Fruit fly (Drosophila melanogaster) whole organism, embryonic: ENCODE measurements around the gene Tmep.

ENCODE experiments used
- Atf3 ChIP-seq: fragments of 200-800 bp; sonication (Bioruptor generic); optimal IDR thresholded peaks from 3 replicates; lab custom pipeline; 2016; ENCODE audit warnings: missing biosample characterization, missing genetic modification characterization
- Atf6 ChIP-seq: fragments of 200-800 bp; sonication (Bioruptor generic); IDR thresholded peaks from 2 replicates; pipeline ENCODE4 v1.3.6; 2022; ENCODE audit warnings: missing biosample characterization, missing genetic modification characterization
- CG10654 ChIP-seq: fragments of 200-800 bp; sonication (Bioruptor generic); optimal IDR thresholded peaks from 2 replicates; lab custom pipeline; 2016; ENCODE audit warnings: missing biosample characterization, missing genetic modification characterization
- CG11456 ChIP-seq: fragments of 200-800 bp; sonication (Bioruptor generic); IDR thresholded peaks from 3 replicates; pipeline ENCODE4 v1.3.6; 2022; ENCODE audit warnings: missing biosample characterization, missing genetic modification characterization
- CG11723 ChIP-seq: fragments of 200-800 bp; sonication (Bioruptor generic); optimal IDR thresholded peaks from 2 replicates; lab custom pipeline; 2017; ENCODE audit warnings: missing biosample characterization, mild to moderate bottlenecking, missing genetic modification characterization
- CG12104 ChIP-seq: fragments of 200-800 bp; sonication (Bioruptor generic); optimal IDR thresholded peaks from 3 replicates; lab custom pipeline; 2016; ENCODE audit warnings: missing biosample characterization, missing genetic modification characterization
- CG12942 ChIP-seq: fragments of 200-800 bp; sonication (Bioruptor generic); optimal IDR thresholded peaks from 3 replicates; lab custom pipeline; 2016; ENCODE audit warnings: missing biosample characterization, missing genetic modification characterization
- CG13775 ChIP-seq: fragments of 200-800 bp; sonication (Bioruptor generic); optimal IDR thresholded peaks from 3 replicates; lab custom pipeline; 2017; ENCODE audit warnings: missing biosample characterization, mild to moderate bottlenecking, missing genetic modification characterization
- CG15011 ChIP-seq: fragments of 200-800 bp; sonication (Bioruptor generic); optimal IDR thresholded peaks from 3 replicates; lab custom pipeline; 2018; ENCODE audit warnings: missing biosample characterization, mild to moderate bottlenecking, missing genetic modification characterization
- CG17361 ChIP-seq: fragments of 200-800 bp; sonication (Bioruptor generic); IDR thresholded peaks from 3 replicates; pipeline ENCODE4 v1.3.6; 2022; ENCODE audit warnings: missing biosample characterization, missing genetic modification characterization
- CG17612 ChIP-seq: fragments of 200-800 bp; sonication (Bioruptor generic); IDR thresholded peaks from 2 replicates; pipeline ENCODE4 v1.3.6; 2022; ENCODE audit warnings: missing biosample characterization, missing genetic modification characterization
- CG1792 ChIP-seq: fragments of 200-800 bp; sonication (Bioruptor generic); optimal IDR thresholded peaks from 2 replicates; lab custom pipeline; 2016; ENCODE audit warnings: missing biosample characterization, missing genetic modification characterization
- CG1832 ChIP-seq: fragments of 200-800 bp; sonication (Bioruptor generic); optimal IDR thresholded peaks from 2 replicates; lab custom pipeline; 2017; ENCODE audit warnings: missing biosample characterization, mild to moderate bottlenecking, missing genetic modification characterization, inconsistent platforms
- CG18476 ChIP-seq: fragments of 200-800 bp; sonication (Bioruptor generic); optimal IDR thresholded peaks from 2 replicates; lab custom pipeline; 2016; ENCODE audit warnings: missing biosample characterization, mild to moderate bottlenecking, missing genetic modification characterization
- CG2889 ChIP-seq: fragments of 200-800 bp; sonication (Bioruptor generic); IDR thresholded peaks from 3 replicates; pipeline ENCODE4 v1.3.6; 2022; ENCODE audit warnings: missing biosample characterization, missing genetic modification characterization
- CG3407 ChIP-seq: fragments of 200-800 bp; sonication (Bioruptor generic); optimal IDR thresholded peaks from 2 replicates; lab custom pipeline; 2018; ENCODE audit warnings: missing biosample characterization, mild to moderate bottlenecking, missing genetic modification characterization
- CG34422 ChIP-seq: fragments of 200-800 bp; sonication (Bioruptor generic); IDR thresholded peaks from 3 replicates; pipeline ENCODE4 v1.3.6; 2022; ENCODE audit warnings: missing biosample characterization, missing genetic modification characterization
- CG6683 ChIP-seq: fragments of 200-800 bp; sonication (Bioruptor generic); optimal IDR thresholded peaks from 2 replicates; lab custom pipeline; 2017; ENCODE audit warnings: missing biosample characterization, mild to moderate bottlenecking, missing genetic modification characterization, missing genetic modification reagents
- CG8765 ChIP-seq: fragments of 200-800 bp; sonication (Bioruptor generic); IDR thresholded peaks from 2 replicates; pipeline ENCODE4 v1.3.6; 2022; ENCODE audit warnings: missing biosample characterization, missing genetic modification characterization
- CG9609 ChIP-seq: fragments of 200-800 bp; sonication (Bioruptor generic); optimal IDR thresholded peaks from 3 replicates; lab custom pipeline; 2016; ENCODE audit warnings: missing biosample characterization, missing genetic modification characterization
- CG9932 ChIP-seq: fragments of 200-800 bp; sonication (Bioruptor generic); IDR thresholded peaks from 2 replicates; pipeline ENCODE4 v1.3.6; 2022; ENCODE audit warnings: missing biosample characterization, missing genetic modification characterization
- E2f1 ChIP-seq: fragments of 200-800 bp; sonication (Bioruptor generic); IDR thresholded peaks from 2 replicates; pipeline ENCODE4 v1.3.6; 2022; ENCODE audit warnings: missing biosample characterization, missing genetic modification characterization
- ERR ChIP-seq: fragments of 200-800 bp; sonication (Bioruptor generic); optimal IDR thresholded peaks from 2 replicates; lab custom pipeline; 2016; ENCODE audit warnings: missing biosample characterization, missing genetic modification characterization
- Fer2 ChIP-seq: fragments of 200-800 bp; sonication (Bioruptor generic); optimal IDR thresholded peaks from 2 replicates; lab custom pipeline; 2018; ENCODE audit warnings: missing biosample characterization, mild to moderate bottlenecking, missing genetic modification characterization, moderate library complexity
- Fer3 ChIP-seq: fragments of 200-800 bp; sonication (Bioruptor generic); optimal IDR thresholded peaks from 2 replicates; lab custom pipeline; 2018; ENCODE audit warnings: missing biosample characterization, mild to moderate bottlenecking, missing genetic modification characterization, moderate library complexity
- HmgD ChIP-seq: fragments of 200-800 bp; sonication (Bioruptor generic); optimal IDR thresholded peaks from 3 replicates; lab custom pipeline; 2016; ENCODE audit warnings: missing biosample characterization, missing genetic modification characterization
- Hr78 ChIP-seq, 2 experiments: fragments of 200-800 bp in 1 of 2; fragments of >200 bp in 1 of 2; sonication (Bioruptor generic) in 1 of 2; optimal IDR thresholded peaks; 2 replicates each; lab custom pipeline; 2017 to 2019; ENCODE audit warnings: missing biosample characterization in 2 of 2, missing genetic modification characterization in 2 of 2, mild to moderate bottlenecking in 1 of 2, moderate library complexity in 1 of 2
- Myb ChIP-seq: fragments of 200-800 bp; sonication (Bioruptor generic); optimal IDR thresholded peaks from 2 replicates; lab custom pipeline; 2016; ENCODE audit warnings: missing biosample characterization, missing genetic modification characterization
- NFAT ChIP-seq: fragments of 200-800 bp; sonication (Bioruptor generic); IDR thresholded peaks from 2 replicates; pipeline ENCODE4 v1.3.6; 2022; ENCODE audit warnings: missing biosample characterization, missing genetic modification characterization
- Ravus ChIP-seq: fragments of 200-800 bp; sonication (Bioruptor generic); IDR thresholded peaks from 2 replicates; pipeline ENCODE4 v1.3.6; 2022; ENCODE audit warnings: missing biosample characterization, missing genetic modification characterization
- Six4 ChIP-seq: fragments of 200-800 bp; sonication (Bioruptor generic); optimal IDR thresholded peaks from 2 replicates; lab custom pipeline; 2016; ENCODE audit warnings: missing biosample characterization, missing genetic modification characterization
- Taf1 ChIP-seq: fragments of 200-800 bp; sonication (Bioruptor generic); IDR thresholded peaks from 2 replicates; pipeline ENCODE4 v1.3.6; 2022; ENCODE audit warnings: missing biosample characterization, missing genetic modification characterization
- ab ChIP-seq: fragments of 200-800 bp; sonication (Bioruptor generic); optimal IDR thresholded peaks from 2 replicates; lab custom pipeline; 2016; ENCODE audit warnings: missing biosample characterization, missing genetic modification characterization
- aop ChIP-seq: fragments of 200-800 bp; sonication (Bioruptor generic); IDR thresholded peaks from 2 replicates; pipeline ENCODE4 v1.3.6; 2022; ENCODE audit warnings: missing biosample characterization, missing genetic modification characterization
- ara ChIP-seq: fragments of 200-800 bp; sonication (Bioruptor generic); IDR thresholded peaks from 2 replicates; pipeline ENCODE4 v1.3.6; 2022; ENCODE audit warnings: missing biosample characterization, missing genetic modification characterization
- corto ChIP-seq: fragments of 200-800 bp; sonication (Bioruptor generic); optimal IDR thresholded peaks from 2 replicates; lab custom pipeline; 2016; ENCODE audit warnings: missing biosample characterization, mild to moderate bottlenecking, missing genetic modification characterization, moderate library complexity
- cwo ChIP-seq: fragments of 200-800 bp; sonication (Bioruptor generic); optimal IDR thresholded peaks from 3 replicates; lab custom pipeline; 2017; ENCODE audit warnings: missing biosample characterization, missing genetic modification characterization, mild to moderate bottlenecking, moderate library complexity, missing genetic modification reagents
- danr ChIP-seq: fragments of 200-800 bp; sonication (Bioruptor generic); IDR thresholded peaks from 2 replicates; pipeline ENCODE4 v1.3.6; 2022; ENCODE audit warnings: missing biosample characterization, missing genetic modification characterization
- dati ChIP-seq: fragments of 200-800 bp; sonication (Bioruptor generic); IDR thresholded peaks from 2 replicates; pipeline ENCODE4 v1.3.6; 2022; ENCODE audit warnings: missing biosample characterization, missing genetic modification characterization
- dpn ChIP-seq, 2 experiments: fragments of 200-800 bp; sonication (Bioruptor generic); optimal IDR thresholded peaks; 3 replicates each; lab custom pipeline; 2016; ENCODE audit warnings: missing biosample characterization in 2 of 2, missing genetic modification characterization in 2 of 2
- ewg ChIP-seq: fragments of 200-800 bp; sonication (Bioruptor generic); optimal IDR thresholded peaks from 3 replicates; lab custom pipeline; 2017; ENCODE audit warnings: mild to moderate bottlenecking, missing biosample characterization, missing genetic modification reagents, missing genetic modification characterization
- exex ChIP-seq: fragments of 200-800 bp; sonication (Bioruptor generic); optimal IDR thresholded peaks from 4 replicates; lab custom pipeline; 2018; ENCODE audit warnings: missing biosample characterization, mild to moderate bottlenecking, missing genetic modification characterization, moderate library complexity
- fd96Cb ChIP-seq: fragments of 200-800 bp; sonication (Bioruptor generic); optimal IDR thresholded peaks from 2 replicates; lab custom pipeline; 2018; ENCODE audit warnings: missing biosample characterization, mild to moderate bottlenecking, missing genetic modification characterization, moderate library complexity
- gfzf ChIP-seq: fragments of 200-800 bp; sonication (Bioruptor generic); optimal IDR thresholded peaks from 2 replicates; lab custom pipeline; 2016; ENCODE audit warnings: missing biosample characterization, mild to moderate bottlenecking, missing genetic modification characterization, moderate library complexity
- grn ChIP-seq: fragments of 200-800 bp; sonication (Bioruptor generic); optimal IDR thresholded peaks from 3 replicates; lab custom pipeline; 2017; ENCODE audit warnings: missing biosample characterization, missing genetic modification characterization
- gt ChIP-seq: fragments of 200-800 bp; sonication (Bioruptor generic); IDR thresholded peaks from 2 replicates; pipeline ENCODE4 v1.3.6; 2022; ENCODE audit warnings: missing biosample characterization, missing genetic modification characterization
- hbn ChIP-seq: fragments of 200-800 bp; sonication (Bioruptor generic); IDR thresholded peaks from 2 replicates; pipeline ENCODE4 v1.3.6; 2022; ENCODE audit warnings: missing biosample characterization, missing genetic modification characterization; ENCODE audit not compliant: partially characterized antibody
- org-1 ChIP-seq: fragments of 200-800 bp; sonication (Bioruptor generic); optimal IDR thresholded peaks from 2 replicates; lab custom pipeline; 2017; ENCODE audit warnings: missing biosample characterization, missing genetic modification characterization
- shn ChIP-seq: fragments of 200-800 bp; sonication (Bioruptor generic); optimal IDR thresholded peaks from 3 replicates; lab custom pipeline; 2016; ENCODE audit warnings: missing biosample characterization, missing genetic modification characterization
- sim ChIP-seq: fragments of 200-800 bp; sonication (Bioruptor generic); IDR thresholded peaks from 2 replicates; pipeline ENCODE4 v1.3.6; 2022; ENCODE audit warnings: missing biosample characterization, missing genetic modification characterization
- slbo ChIP-seq: fragments of 200-800 bp; sonication (Bioruptor generic); IDR thresholded peaks from 2 replicates; pipeline ENCODE4 v1.3.6; 2022; ENCODE audit warnings: missing biosample characterization, missing genetic modification characterization
- ttk ChIP-seq: fragments of 200-800 bp; sonication (Bioruptor generic); IDR thresholded peaks from 2 replicates; pipeline ENCODE4 v2.1.2; 2022; ENCODE audit warnings: missing biosample characterization, missing genetic modification characterization
- yki ChIP-seq: fragments of >200 bp; optimal IDR thresholded peaks from 3 replicates; lab custom pipeline; 2018

Gene Tmep

dm6 chr3L:1549148-1549547, 19.8 kb upstream of the Tmep start (continued):
- no peak for TF ChIP-seq Six4 (GFP tag; lab: Kevin White, UChicago)
- no peak for TF ChIP-seq org-1 (GFP tag; lab: Kevin White, UChicago)
- TF ChIP-seq Fer2: no peak
- no peak for TF ChIP-seq CG10654 (GFP tag; lab: Kevin White, UChicago)
- TF ChIP-seq fd96Cb: no peak
- no peak for TF ChIP-seq yki (lab: Kevin White, UChicago)
- TF ChIP-seq Fer3: peak; percentile 33
- no peak for TF ChIP-seq Atf3 (GFP tag; lab: Kevin White, UChicago)
- no peak for TF ChIP-seq CG12104 (GFP tag; lab: Kevin White, UChicago)
- TF ChIP-seq CG3407: no peak
- TF ChIP-seq CG34422 (GFP tag; lab: Robert Waterston, UW): peak; percentile 18; the same call in 1 of the 3 replicates
- TF ChIP-seq ara (GFP tag; lab: Robert Waterston, UW): peak; percentile 58; the same call in 1 of the 2 replicates
- peak; percentile 42; the same call in 1 of the 2 replicates for TF ChIP-seq slbo
- peak; percentile 39 for TF ChIP-seq CG15011 (GFP tag; lab: Kevin White, UChicago)
- TF ChIP-seq CG11456 (GFP tag; lab: Robert Waterston, UW): peak; percentile 49; the same call in 1 of the 3 replicates
- TF ChIP-seq Taf1 (GFP tag; lab: Robert Waterston, UW): 0 out of 2 replicates have a peak, but pooled peaks have one; percentile 8
- no peak for TF ChIP-seq hbn (GFP tag; lab: Robert Waterston, UW)
- TF ChIP-seq CG17612 (GFP tag; lab: Robert Waterston, UW): peak; percentile 22; the same call in 1 of the 2 replicates
- TF ChIP-seq grn (GFP tag; lab: Kevin White, UChicago): no peak
- no peak for TF ChIP-seq Myb (GFP tag; lab: Kevin White, UChicago)
- no peak for TF ChIP-seq ttk
- TF ChIP-seq CG18476 (GFP tag; lab: Kevin White, UChicago): no peak
- no peak for TF ChIP-seq ewg
- TF ChIP-seq Ravus (GFP tag; lab: Robert Waterston, UW): no peak
- TF ChIP-seq CG6683 (GFP tag; lab: Kevin White, UChicago): no peak
- TF ChIP-seq danr: no peak; the same call in 1 of the 2 replicates
- no peak for TF ChIP-seq exex
- no peak for TF ChIP-seq sim (GFP tag; lab: Robert Waterston, UW)
- TF ChIP-seq gt (GFP tag; lab: Robert Waterston, UW): no peak
- peak; percentile 59 for TF ChIP-seq Atf6 (GFP tag; lab: Robert Waterston, UW)
- no peak for TF ChIP-seq CG1792
- TF ChIP-seq HmgD (GFP tag; lab: Kevin White, UChicago): no peak
- TF ChIP-seq CG2889 (GFP tag; lab: Robert Waterston, UW): no peak
- TF ChIP-seq ERR (GFP tag; lab: Kevin White, UChicago): no peak
- no peak for TF ChIP-seq aop
- no peak for TF ChIP-seq Hr78 (GFP tag; optimal IDR thresholded peaks at IDR 0.05; lab: Kevin White, UChicago)
- TF ChIP-seq CG8765 (GFP tag; lab: Robert Waterston, UW): no peak
- no peak for TF ChIP-seq gfzf (GFP tag; lab: Kevin White, UChicago)
- TF ChIP-seq dati (GFP tag; lab: Robert Waterston, UW): no peak
- no peak for TF ChIP-seq CG11723 (GFP tag; lab: Kevin White, UChicago)
- TF ChIP-seq ab (GFP tag; lab: Kevin White, UChicago): no peak
- TF ChIP-seq shn (GFP tag; lab: Kevin White, UChicago): no peak
- peak; percentile 42 for TF ChIP-seq CG13775 (GFP tag; lab: Kevin White, UChicago)
- no peak for TF ChIP-seq CG12942 (GFP tag; lab: Kevin White, UChicago)
- TF ChIP-seq NFAT (GFP tag; lab: Robert Waterston, UW): peak; percentile 29
- TF ChIP-seq CG9932 (GFP tag; lab: Robert Waterston, UW): peak; percentile 30; the same call in 1 of the 2 replicates
- TF ChIP-seq corto (GFP tag; lab: Kevin White, UChicago): no peak
- peak; percentile 21 for TF ChIP-seq CG9609
- TF ChIP-seq dpn (GFP tag; optimal IDR thresholded peaks at IDR 0.05; lab: Kevin White, UChicago): no peak
- TF ChIP-seq E2f1 (GFP tag; lab: Robert Waterston, UW): no peak
- no peak for TF ChIP-seq CG1832
- no peak for TF ChIP-seq CG17361
- TF ChIP-seq cwo: peak; percentile 84
